Worm (Caenorhabditis elegans) whole organism, L4 larva: ENCODE measurements around the gene F11D5.1.

Experiments
- F44E2.7 ChIP-seq: fragments of 200-800 bp; sonication (Bioruptor generic); IDR thresholded peaks from 2 replicates; pipeline ENCODE4 v2.1.2; 2022; ENCODE audit warnings: missing genetic modification characterization, missing compliant biosample characterization
- R02D3.7 ChIP-seq: fragments of 150-350 bp; sonication (generic microtip); optimal IDR thresholded peaks from 3 replicates; lab custom pipeline; 2014; ENCODE audit warnings: missing biosample characterization, missing genetic modification characterization
- T26A8.4 ChIP-seq: fragments of 200-800 bp; sonication (Bioruptor generic); IDR thresholded peaks from 2 replicates; pipeline ENCODE4 v1.3.6; 2022; ENCODE audit warnings: missing genetic modification characterization, missing compliant biosample characterization
- Y105C5A.15 ChIP-seq: fragments of 200-800 bp; sonication (Bioruptor generic); IDR thresholded peaks from 2 replicates; pipeline ENCODE4 v1.3.6; 2022; ENCODE audit warnings: missing genetic modification characterization, missing compliant biosample characterization
- Y5F2A.4 ChIP-seq: fragments of 200-800 bp; sonication (Bioruptor generic); optimal IDR thresholded peaks from 2 replicates; lab custom pipeline; 2018; ENCODE audit warnings: mild to moderate bottlenecking, missing genetic modification characterization, missing compliant biosample characterization
- ZK546.5 ChIP-seq, 2 experiments: sonication (generic microtip); optimal IDR thresholded peaks; 2 replicates each; lab custom pipeline; 2017; ENCODE audit warnings: missing biosample characterization in 2 of 2, missing genetic modification characterization in 2 of 2
- attf-4 ChIP-seq: sonication (generic microtip); optimal IDR thresholded peaks from 3 replicates; lab custom pipeline; 2017; ENCODE audit warnings: missing biosample characterization, missing genetic modification characterization
- ceh-20 ChIP-seq: fragments of 200-800 bp; sonication (Bioruptor generic); IDR thresholded peaks from 2 replicates; pipeline ENCODE4 v1.3.6; 2022; ENCODE audit warnings: missing genetic modification reagents, missing genetic modification characterization, missing compliant biosample characterization
- ceh-32 ChIP-seq: sonication (generic microtip); optimal IDR thresholded peaks from 2 replicates; lab custom pipeline; 2016; ENCODE audit warnings: mild to moderate bottlenecking, missing genetic modification characterization, missing compliant biosample characterization; ENCODE audit not compliant: poor library complexity
- ces-1 ChIP-seq: fragments of 150-350 bp; sonication (generic microtip); optimal IDR thresholded peaks from 4 replicates; lab custom pipeline; 2014; ENCODE audit warnings: missing biosample characterization, missing genetic modification reagents, missing genetic modification characterization
- cey-2 ChIP-seq: sonication (generic microtip); optimal IDR thresholded peaks from 3 replicates; lab custom pipeline; 2017; ENCODE audit warnings: missing genetic modification characterization, mild to moderate bottlenecking, missing compliant biosample characterization, antibody characterized with exemption, borderline replicate concordance; ENCODE audit not compliant: insufficient read depth
- daf-12 ChIP-seq: fragments of 150-350 bp; optimal IDR thresholded peaks from 2 replicates; lab custom pipeline; 2014; ENCODE audit warnings: missing biosample characterization, missing genetic modification reagents, missing genetic modification characterization
- daf-16 ChIP-seq, 3 experiments: sonication (generic microtip); optimal IDR thresholded peaks; 2 replicates each; lab custom pipeline; 2016 to 2017; ENCODE audit warnings: missing genetic modification characterization in 3 of 3, missing genetic modification reagents in 3 of 3, mild to moderate bottlenecking in 2 of 3, missing compliant biosample characterization in 2 of 3, missing biosample characterization in 1 of 3, moderate library complexity in 1 of 3
- daf-8 ChIP-seq: fragments of 200-800 bp; sonication (Bioruptor generic); IDR thresholded peaks from 2 replicates; pipeline ENCODE4 v1.3.6; 2022; ENCODE audit warnings: missing genetic modification characterization, missing compliant biosample characterization
- dmd-6 ChIP-seq: fragments of 200-800 bp; sonication (Bioruptor generic); IDR thresholded peaks from 2 replicates; pipeline ENCODE4 v1.3.6; 2022; ENCODE audit warnings: missing genetic modification reagents, missing genetic modification characterization, missing compliant biosample characterization
- dmd-9 ChIP-seq: fragments of 200-800 bp; sonication (Bioruptor generic); IDR thresholded peaks from 2 replicates; pipeline ENCODE4 v1.3.6; 2022; ENCODE audit warnings: missing genetic modification reagents, missing genetic modification characterization, missing compliant biosample characterization
- dve-1 ChIP-seq: sonication (generic microtip); optimal IDR thresholded peaks from 2 replicates; lab custom pipeline; 2017; ENCODE audit warnings: antibody characterized with exemption, mild to moderate bottlenecking, missing genetic modification characterization, missing compliant biosample characterization; ENCODE audit not compliant: insufficient read depth
- fkh-10 ChIP-seq: fragments of 150-350 bp; optimal IDR thresholded peaks from 2 replicates; lab custom pipeline; 2014; ENCODE audit warnings: missing biosample characterization, missing genetic modification reagents, missing genetic modification characterization
- fos-1 ChIP-seq: fragments of 150-350 bp; optimal IDR thresholded peaks from 2 replicates; lab custom pipeline; 2014; ENCODE audit warnings: missing biosample characterization, missing genetic modification characterization
- hif-1 ChIP-seq, 2 experiments: sonication (generic microtip); optimal IDR thresholded peaks; 2 replicates each; lab custom pipeline; 2016 to 2017; ENCODE audit warnings: missing compliant biosample characterization in 2 of 2, missing genetic modification characterization in 2 of 2, missing genetic modification reagents in 2 of 2, missing genotype in 2 of 2, mild to moderate bottlenecking in 1 of 2
- hlh-11 ChIP-seq: fragments of 200-800 bp; sonication (Bioruptor generic); optimal IDR thresholded peaks from 2 replicates; lab custom pipeline; 2018; ENCODE audit warnings: mild to moderate bottlenecking, missing genetic modification characterization, missing compliant biosample characterization
- hlh-30 ChIP-seq: sonication (generic microtip); optimal IDR thresholded peaks from 2 replicates; lab custom pipeline; 2017; ENCODE audit warnings: antibody characterized with exemption, mild to moderate bottlenecking, missing genetic modification characterization, missing compliant biosample characterization; ENCODE audit not compliant: insufficient read depth
- hmg-1.1 ChIP-seq: fragments of 200-800 bp; sonication (Bioruptor generic); IDR thresholded peaks from 2 replicates; pipeline ENCODE4 v1.3.6; 2022; ENCODE audit warnings: missing genetic modification reagents, missing genetic modification characterization, missing compliant biosample characterization
- jun-1 ChIP-seq: fragments of 150-350 bp; optimal IDR thresholded peaks from 2 replicates; lab custom pipeline; 2014; ENCODE audit warnings: missing biosample characterization, missing genetic modification reagents, missing genetic modification characterization
- lin-29 ChIP-seq: fragments of 200-800 bp; sonication (Bioruptor generic); IDR thresholded peaks from 2 replicates; pipeline ENCODE4 v1.3.6; 2022; ENCODE audit warnings: missing genetic modification reagents, missing genetic modification characterization, missing compliant biosample characterization
- lin-39 ChIP-seq: fragments of 150-350 bp; optimal IDR thresholded peaks from 2 replicates; lab custom pipeline; 2014; ENCODE audit warnings: missing biosample characterization, missing genetic modification reagents, missing genetic modification characterization
- lir-3 ChIP-seq: sonication (generic microtip); optimal IDR thresholded peaks from 2 replicates; lab custom pipeline; 2016; ENCODE audit warnings: mild to moderate bottlenecking, missing genetic modification characterization, missing compliant biosample characterization
- lsy-2 ChIP-seq, 2 experiments: fragments of 150-350 bp in 1 of 2; sonication (generic microtip) in 1 of 2; optimal IDR thresholded peaks; 2 replicates each; lab custom pipeline; 2014 to 2017; ENCODE audit warnings: missing biosample characterization in 2 of 2, missing genetic modification characterization in 2 of 2
- madf-5 ChIP-seq, 2 experiments: fragments of 200-800 bp; sonication (Bioruptor generic); IDR thresholded peaks; 2 replicates each; pipeline ENCODE4 v1.3.6; 2022; ENCODE audit warnings: missing compliant biosample characterization in 2 of 2, missing genetic modification characterization in 2 of 2
- mdl-1 ChIP-seq, 2 experiments: fragments of 150-350 bp in 1 of 2; sonication (generic microtip) in 1 of 2; optimal IDR thresholded peaks; 2 replicates each; lab custom pipeline; 2014 to 2017; ENCODE audit warnings: missing biosample characterization in 2 of 2, missing genetic modification characterization in 2 of 2
- mdt-29 ChIP-seq: fragments of 200-800 bp; sonication (Bioruptor generic); IDR thresholded peaks from 2 replicates; pipeline ENCODE4 v1.3.6; 2022; ENCODE audit warnings: missing genetic modification reagents, missing genetic modification characterization, missing compliant biosample characterization
- mxl-2 ChIP-seq: fragments of 200-800 bp; sonication (Bioruptor generic); conservative IDR thresholded peaks from 2 replicates; pipeline ENCODE4 v1.3.6; 2022; ENCODE audit warnings: missing genetic modification reagents, missing genetic modification characterization, missing compliant biosample characterization
- mxl-3 ChIP-seq: fragments of 200-800 bp; sonication (Bioruptor generic); optimal IDR thresholded peaks from 2 replicates; lab custom pipeline; 2018; ENCODE audit warnings: mild to moderate bottlenecking, missing genetic modification characterization, missing compliant biosample characterization
- nhr-10 ChIP-seq: fragments of 150-350 bp; optimal IDR thresholded peaks from 2 replicates; lab custom pipeline; 2014; ENCODE audit warnings: missing biosample characterization, missing genetic modification characterization
- nhr-111 ChIP-seq: fragments of 200-800 bp; sonication (Bioruptor generic); optimal IDR thresholded peaks from 2 replicates; lab custom pipeline; 2018; ENCODE audit warnings: mild to moderate bottlenecking, missing genetic modification characterization, missing compliant biosample characterization
- nhr-25 ChIP-seq: sonication (generic microtip); optimal IDR thresholded peaks from 2 replicates; lab custom pipeline; 2017; ENCODE audit warnings: missing genetic modification characterization, mild to moderate bottlenecking, missing compliant biosample characterization, antibody characterized with exemption, moderate library complexity, borderline replicate concordance; ENCODE audit not compliant: insufficient read depth
- nhr-42 ChIP-seq: fragments of 200-800 bp; sonication (Bioruptor generic); IDR thresholded peaks from 2 replicates; pipeline ENCODE4 v1.3.6; 2022; ENCODE audit warnings: missing genetic modification characterization, missing compliant biosample characterization
- nhr-6 ChIP-seq: fragments of 150-350 bp; optimal IDR thresholded peaks from 2 replicates; lab custom pipeline; 2014; ENCODE audit warnings: missing biosample characterization, missing genetic modification characterization
- pqm-1 ChIP-seq: sonication (generic microtip); optimal IDR thresholded peaks from 2 replicates; lab custom pipeline; 2017; ENCODE audit warnings: missing biosample characterization, missing genetic modification characterization
- saeg-2 ChIP-seq: fragments of 200-800 bp; sonication (Bioruptor generic); IDR thresholded peaks from 2 replicates; pipeline ENCODE4 v1.3.6; 2022; ENCODE audit warnings: missing genetic modification reagents, missing genetic modification characterization, missing compliant biosample characterization
- sdz-12 ChIP-seq: fragments of 200-800 bp; sonication (Bioruptor generic); optimal IDR thresholded peaks from 2 replicates; lab custom pipeline; 2018; ENCODE audit warnings: mild to moderate bottlenecking, missing genetic modification characterization, missing compliant biosample characterization
- snpc-1.2 ChIP-seq: fragments of 200-800 bp; sonication (Bioruptor generic); IDR thresholded peaks from 2 replicates; pipeline ENCODE4 v1.3.6; 2022; ENCODE audit warnings: missing genetic modification reagents, missing genetic modification characterization, missing compliant biosample characterization
- vab-7 ChIP-seq: fragments of 200-800 bp; sonication (Bioruptor generic); IDR thresholded peaks from 2 replicates; pipeline ENCODE4 v1.3.6; 2022; ENCODE audit warnings: missing genetic modification reagents, missing genetic modification characterization, missing compliant biosample characterization
- zag-1 ChIP-seq: fragments of 150-350 bp; optimal IDR thresholded peaks from 2 replicates; lab custom pipeline; 2014; ENCODE audit warnings: missing biosample characterization, missing genetic modification characterization
- zfp-2 ChIP-seq: sonication (generic microtip); optimal IDR thresholded peaks from 2 replicates; lab custom pipeline; 2016; ENCODE audit warnings: mild to moderate bottlenecking, missing genetic modification characterization, missing compliant biosample characterization
- zfp-3 ChIP-seq: fragments of 200-800 bp; sonication (Bioruptor generic); conservative IDR thresholded peaks from 2 replicates; pipeline ENCODE4 v1.3.6; 2022; ENCODE audit warnings: missing genetic modification reagents, missing genetic modification characterization, missing compliant biosample characterization
- zip-11 ChIP-seq: fragments of 200-800 bp; sonication (Bioruptor generic); IDR thresholded peaks from 2 replicates; pipeline ENCODE4 v1.3.6; 2022; ENCODE audit warnings: missing genetic modification characterization, missing compliant biosample characterization
- zip-2 ChIP-seq: fragments of 150-350 bp; optimal IDR thresholded peaks from 2 replicates; lab custom pipeline; 2014; ENCODE audit warnings: missing biosample characterization, missing genetic modification characterization
- ztf-11 ChIP-seq: fragments of 150-350 bp; optimal IDR thresholded peaks from 2 replicates; lab custom pipeline; 2014; ENCODE audit warnings: missing biosample characterization, missing genetic modification characterization

Gene F11D5.1

DNA sequence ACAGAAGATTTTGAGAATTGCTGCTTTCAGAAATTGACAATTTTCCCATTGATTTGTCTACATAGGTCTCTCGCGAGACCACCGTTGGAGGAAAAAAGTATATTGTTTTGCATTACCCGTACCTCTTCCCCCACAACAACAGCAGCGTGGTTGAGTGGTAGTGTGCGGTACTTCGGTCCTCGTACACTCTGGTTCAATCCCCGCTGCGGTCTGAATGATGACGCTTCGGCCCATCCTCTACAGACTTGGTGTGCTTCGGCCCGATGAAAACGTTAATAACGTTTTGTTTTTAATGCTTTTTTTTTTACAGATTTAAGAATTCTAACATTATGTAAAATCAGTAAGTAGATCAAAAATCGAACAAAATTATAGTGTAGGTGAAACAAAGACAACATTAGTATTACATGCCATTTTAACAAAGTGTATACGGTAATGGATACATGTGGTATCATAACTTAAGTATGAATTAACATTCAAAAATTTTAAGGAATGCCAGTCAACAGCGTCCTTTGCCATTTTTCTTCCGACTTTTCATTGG, 15.0 kb downstream of the F11D5.1 start, which contains the start of gene ZK816.3 (continued):
- TF ChIP-seq ceh-32 (no peak), saeg-2 (GFP tag; lab: Robert Waterston, UW) (0 out of 2 replicates have a peak, but pooled peaks have one; percentile 58), nhr-111 (GFP tag; lab: Kevin White, UChicago) (no peak), ztf-11 (no peak), dmd-6 (GFP tag; lab: Robert Waterston, UW) (peak; percentile 41; the same call in 1 of the 2 replicates), nhr-42 (0 out of 2 replicates have a peak, but pooled peaks have one; percentile 21), ZK546.5 (tag; optimal IDR thresholded peaks at IDR 0.05; lab: Kevin White, UChicago) (no peak), nhr-6 (tag; lab: Kevin White, UChicago) (no peak), ces-1 (GFP tag; lab: Kevin White, UChicago) (no peak), R02D3.7 (no peak), nhr-25 (tag; lab: Kevin White, UChicago) (no peak), cey-2 (tag; lab: Kevin White, UChicago) (no peak), zip-2 (tag; lab: Kevin White, UChicago) (no peak), fos-1 (no peak), attf-4 (tag; lab: Kevin White, UChicago) (no peak), zfp-3 (GFP tag; lab: Robert Waterston, UW) (no peak), lir-3 (tag; lab: Kevin White, UChicago) (peak; percentile 26), mxl-2 (GFP tag; lab: Robert Waterston, UW) (no peak), F44E2.7 (GFP tag; lab: Robert Waterston, UW) (no peak), mdt-29 (GFP tag; lab: Robert Waterston, UW) (no peak), jun-1 (tag; lab: Kevin White, UChicago) (no peak), snpc-1.2 (GFP tag; lab: Robert Waterston, UW) (peak; percentile 68), daf-16 (GFP tag; optimal IDR thresholded peaks at IDR 0.05; lab: Kevin White, UChicago) (peak in 1 of 2 experiments; percentile 20), daf-16 (tag; optimal IDR thresholded peaks at IDR 0.05; lab: Kevin White, UChicago) (peak; percentile 51), dve-1 (tag; lab: Kevin White, UChicago) (peak; percentile 45), fkh-10 (GFP tag; lab: Kevin White, UChicago) (no peak), hif-1 (tag; optimal IDR thresholded peaks at IDR 0.05; lab: Kevin White, UChicago) (no peak), mxl-3 (GFP tag; lab: Kevin White, UChicago) (peak; percentile 25), zag-1 (tag; lab: Kevin White, UChicago) (no peak), mdl-1 (tag; optimal IDR thresholded peaks at IDR 0.05; lab: Kevin White, UChicago) (no peak), pqm-1 (tag; lab: Kevin White, UChicago) (no peak), ceh-20 (GFP tag; lab: Robert Waterston, UW) (no peak), zip-11 (GFP tag; lab: Robert Waterston, UW) (0 out of 2 replicates have a peak, but pooled peaks have one; percentile 21), vab-7 (GFP tag; lab: Robert Waterston, UW) (peak; percentile 73), dmd-9 (GFP tag; lab: Robert Waterston, UW) (no peak), nhr-10 (no peak), lin-29 (GFP tag; lab: Robert Waterston, UW) (no peak), hmg-1.1 (peak; percentile 29; the same call in 1 of the 2 replicates), daf-12 (tag; lab: Kevin White, UChicago) (no peak), madf-5 (GFP tag; IDR thresholded peaks at IDR 0.05; lab: Robert Waterston, UW) (0 out of 4 replicates have a peak, but pooled peaks of 1 of the 2 experiments have one; percentile 15), hlh-30 (tag; lab: Kevin White, UChicago) (peak; percentile 13), Y5F2A.4 (peak; percentile 5), sdz-12 (GFP tag; lab: Kevin White, UChicago) (no peak), hlh-11 (tag; lab: Kevin White, UChicago) (peak; percentile 21), T26A8.4 (peak; percentile 32; the same call in 1 of the 2 replicates), lsy-2 (tag; optimal IDR thresholded peaks at IDR 0.05; lab: Kevin White, UChicago) (no peak), zfp-2 (tag; lab: Kevin White, UChicago) (no peak), Y105C5A.15 (GFP tag; lab: Robert Waterston, UW) (0 out of 2 replicates have a peak, but pooled peaks have one; percentile 57), daf-8 (GFP tag; lab: Robert Waterston, UW) (no peak), lin-39 (tag; lab: Kevin White, UChicago) (no peak)
